Worm (Caenorhabditis elegans) whole organism, late embryonic: Measurements from ENCODE around the gene F49E8.8.

Experiments
- ceh-19 ChIP-seq: fragments of 200-800 bp; sonication (Bioruptor generic); optimal IDR thresholded peaks from 2 replicates; lab custom pipeline; 2018; ENCODE audit warnings: mild to moderate bottlenecking, missing genetic modification characterization, missing compliant biosample characterization
- ceh-34 ChIP-seq: sonication (generic microtip); optimal IDR thresholded peaks from 2 replicates; lab custom pipeline; 2016; ENCODE audit warnings: mild to moderate bottlenecking, missing genetic modification characterization, missing compliant biosample characterization
- ceh-9 ChIP-seq: sonication (generic microtip); optimal IDR thresholded peaks from 2 replicates; lab custom pipeline; 2016; ENCODE audit warnings: mild to moderate bottlenecking, missing genetic modification characterization, inconsistent platforms, missing compliant biosample characterization
- hlh-6 ChIP-seq: sonication (generic microtip); optimal IDR thresholded peaks from 2 replicates; lab custom pipeline; 2016; ENCODE audit warnings: missing genotype, missing genetic modification characterization, missing compliant biosample characterization
- madf-2 ChIP-seq: sonication (generic microtip); optimal IDR thresholded peaks from 2 replicates; lab custom pipeline; 2017; ENCODE audit warnings: missing genetic modification characterization, missing compliant biosample characterization
- pqm-1 ChIP-seq: sonication (generic microtip); optimal IDR thresholded peaks from 2 replicates; lab custom pipeline; 2016; ENCODE audit warnings: missing genetic modification characterization, missing compliant biosample characterization
- sox-4 ChIP-seq: sonication (generic microtip); optimal IDR thresholded peaks from 2 replicates; lab custom pipeline; 2017; ENCODE audit warnings: mild to moderate bottlenecking, missing genetic modification characterization, inconsistent platforms, missing compliant biosample characterization
- unc-55 ChIP-seq: sonication (generic microtip); optimal IDR thresholded peaks from 2 replicates; lab custom pipeline; 2017; ENCODE audit warnings: missing biosample characterization, missing genetic modification reagents, missing genetic modification characterization

DNA sequence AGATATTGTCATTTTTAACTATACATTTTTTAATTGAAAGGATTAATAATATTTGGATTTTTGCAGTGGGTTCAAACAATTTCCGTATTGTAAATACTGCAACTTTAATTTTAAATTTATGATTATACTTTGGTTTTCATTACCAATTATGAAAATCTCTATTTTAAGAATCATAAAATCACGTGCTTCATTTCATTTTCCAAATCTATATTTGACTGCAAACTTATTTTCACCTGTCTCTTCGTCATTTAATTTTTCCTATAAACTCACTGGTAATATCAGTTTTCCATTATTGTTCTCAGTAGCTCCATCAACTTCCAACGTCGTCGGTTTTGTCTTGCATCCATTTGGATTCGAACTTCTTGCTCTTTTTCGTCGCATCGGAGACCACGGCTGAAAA, 24.1 kb upstream of the F49E8.8 start, which contains the start of gene R05G6.1:
- TF ChIP-seq pqm-1 = no peak
- no peak for TF ChIP-seq ceh-19
- no peak for TF ChIP-seq ceh-9 (tag; lab: Kevin White, UChicago)
- TF ChIP-seq ceh-34 (tag; lab: Kevin White, UChicago) = no peak
- TF ChIP-seq unc-55 (GFP tag; lab: Kevin White, UChicago) = no peak
- TF ChIP-seq sox-4 (tag; lab: Kevin White, UChicago) = no peak
- no peak for TF ChIP-seq hlh-6 (tag; lab: Kevin White, UChicago)
- TF ChIP-seq madf-2 = no peak
